Fruit fly (Drosophila melanogaster): ENCODE measurements around the gene OXA1L.

The OXA1L gene

DNA sequence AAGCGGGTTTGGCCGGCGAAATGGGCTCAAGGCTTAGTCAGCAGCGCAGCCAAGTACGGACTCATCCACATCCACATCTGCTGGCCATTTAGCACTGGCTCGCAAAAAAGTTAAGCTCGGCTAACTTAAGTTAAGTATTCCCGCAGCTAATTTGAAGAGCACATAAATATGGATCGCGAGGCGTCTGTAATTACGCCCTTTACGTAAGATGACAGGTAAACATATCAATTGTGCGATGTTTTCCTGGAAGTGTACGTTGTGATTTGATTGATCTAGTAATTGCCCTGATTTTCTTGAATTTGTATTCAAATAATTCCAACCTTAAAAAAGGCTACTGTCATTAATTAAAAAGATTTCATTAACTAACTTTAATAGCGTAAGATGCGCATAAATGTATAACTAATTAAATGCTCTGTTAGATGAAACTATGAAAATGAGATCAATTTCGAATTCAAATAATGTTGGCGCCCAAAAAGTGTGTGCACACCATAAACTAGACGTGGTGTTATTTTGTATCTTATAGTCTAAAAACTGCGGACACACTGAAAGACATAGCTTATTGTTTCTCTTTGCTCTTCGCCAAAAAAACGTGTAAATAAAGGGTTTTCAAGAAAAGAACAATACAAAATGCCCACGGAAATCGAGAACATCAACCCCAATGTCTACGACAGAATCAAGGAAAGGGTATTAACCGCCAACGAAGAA, 3.8 kb downstream of the OXA1L start, which contains the start of the genes CG6409 and galla-2:
CG6409 (minus strand) TSS at position 51 of the 705 bp plus-strand sequence.
galla-2 (plus strand) TSS at position 555 of the 705 bp plus-strand sequence.
- no peak for TF ChIP-seq usp (GFP tag; optimal IDR thresholded peaks at IDR 0.05)
- no peak for TF ChIP-seq Dll (optimal IDR thresholded peaks at IDR 0.05)
- no peak for TF ChIP-seq EcR (GFP tag; optimal IDR thresholded peaks at IDR 0.05)
- no peak for TF ChIP-seq psq (optimal IDR thresholded peaks at IDR 0.05)
- no peak for TF ChIP-seq CG8478 (optimal IDR thresholded peaks at IDR 0.05)
- no peak for TF ChIP-seq pan (optimal IDR thresholded peaks at IDR 0.05)

DNA sequence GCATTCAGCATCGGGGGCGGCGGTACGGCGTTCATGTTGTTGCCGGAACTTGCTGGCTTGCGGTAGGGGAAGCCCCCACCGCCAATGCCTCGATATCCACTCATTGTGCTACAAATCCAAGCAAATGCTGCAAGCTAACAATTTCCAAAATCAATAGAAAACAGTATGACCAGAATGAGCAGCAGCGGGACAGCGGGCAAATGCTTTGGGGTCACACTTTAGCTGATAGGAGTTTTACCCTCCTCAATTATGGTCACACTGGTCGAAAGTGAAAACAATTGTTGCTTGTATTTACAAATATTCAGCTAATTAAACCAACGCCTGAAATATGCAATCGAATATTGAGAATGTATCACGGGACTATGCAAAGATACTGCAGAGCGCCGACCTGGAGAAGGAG, 7.4 kb downstream of the OXA1L start, which contains the start of the genes CG6418 and Blos4:
CG6418 (minus strand) TSS at position 196 of the 400 bp plus-strand sequence.
Blos4 (plus strand) TSS at position 244 of the 400 bp plus-strand sequence.
- TF ChIP-seq CG8478 (optimal IDR thresholded peaks at IDR 0.05) (no peak), Dll (optimal IDR thresholded peaks at IDR 0.05) (no peak), EcR (GFP tag; optimal IDR thresholded peaks at IDR 0.05) (no peak), psq (optimal IDR thresholded peaks at IDR 0.05) (no peak), pan (optimal IDR thresholded peaks at IDR 0.05) (no peak), usp (GFP tag; optimal IDR thresholded peaks at IDR 0.05) (no peak)

DNA sequence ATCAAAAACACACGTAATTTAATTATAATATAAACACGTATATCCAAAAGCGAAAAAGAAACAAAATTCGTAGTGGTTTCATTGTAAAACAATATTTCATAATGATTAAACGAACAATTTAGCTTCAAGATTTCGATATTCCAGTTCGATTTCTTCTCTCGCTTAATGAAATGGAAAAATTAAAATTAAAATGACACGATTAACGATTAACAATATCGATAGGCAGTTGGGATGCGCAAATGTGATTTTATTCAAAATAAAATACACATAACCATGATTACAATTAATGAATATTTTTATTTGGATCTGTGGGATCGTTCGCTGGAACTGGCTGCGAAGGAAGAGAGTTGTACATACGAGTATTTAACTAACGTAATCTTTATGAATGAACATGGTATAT, 10.2 kb downstream of the OXA1L start:
- TF ChIP-seq Dll (optimal IDR thresholded peaks at IDR 0.05) (no peak), pan (optimal IDR thresholded peaks at IDR 0.05) (no peak)

DNA sequence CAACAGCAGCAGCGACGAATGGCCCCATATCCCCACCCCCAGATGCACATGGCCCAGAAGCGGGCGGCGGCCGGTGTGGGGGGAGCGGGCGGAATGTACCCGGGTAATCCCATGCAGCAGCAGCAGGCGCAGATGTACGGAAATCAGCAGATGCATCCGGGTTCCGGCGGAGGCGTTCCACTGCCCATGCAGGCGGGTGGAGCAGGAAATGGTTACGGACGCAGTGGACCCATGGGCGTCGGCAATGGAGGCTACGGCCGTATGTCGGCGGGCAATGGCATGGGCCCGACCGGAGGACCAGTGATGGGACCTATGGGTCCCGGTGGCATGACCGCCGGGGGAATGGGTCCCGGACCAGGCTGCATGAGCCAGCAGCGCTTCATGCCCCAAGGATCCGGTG, 14.7 kb downstream of the OXA1L start:
- TF ChIP-seq usp (GFP tag; optimal IDR thresholded peaks at IDR 0.05) (no peak), CG8478 (optimal IDR thresholded peaks at IDR 0.05) (no peak), EcR (GFP tag; optimal IDR thresholded peaks at IDR 0.05) (no peak), Dll (optimal IDR thresholded peaks at IDR 0.05) (no peak), psq (optimal IDR thresholded peaks at IDR 0.05) (no peak), pan (optimal IDR thresholded peaks at IDR 0.05) (no peak)

DNA sequence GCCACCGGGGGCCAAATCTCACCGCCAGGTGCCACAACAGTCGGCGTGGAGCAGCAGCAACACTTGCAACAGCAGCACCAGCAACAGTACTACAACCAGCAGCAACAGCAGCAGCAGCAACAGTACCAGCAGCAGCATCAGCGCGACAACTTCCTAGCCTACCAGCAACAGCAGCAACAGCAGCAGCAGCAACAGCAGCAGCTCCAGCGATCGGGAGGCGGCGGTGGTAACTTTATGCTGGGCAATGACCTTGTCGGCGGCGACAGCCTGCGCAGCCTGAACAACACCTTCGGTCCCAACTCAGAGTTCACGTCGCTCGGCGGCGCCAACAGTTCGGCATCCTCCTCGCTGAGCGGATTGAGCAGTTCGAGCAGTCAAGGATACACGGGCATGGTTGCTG, 16.2 kb downstream of the OXA1L start:
- no peak for TF ChIP-seq CG8478 (optimal IDR thresholded peaks at IDR 0.05)
- no peak for TF ChIP-seq pan (optimal IDR thresholded peaks at IDR 0.05)

DNA sequence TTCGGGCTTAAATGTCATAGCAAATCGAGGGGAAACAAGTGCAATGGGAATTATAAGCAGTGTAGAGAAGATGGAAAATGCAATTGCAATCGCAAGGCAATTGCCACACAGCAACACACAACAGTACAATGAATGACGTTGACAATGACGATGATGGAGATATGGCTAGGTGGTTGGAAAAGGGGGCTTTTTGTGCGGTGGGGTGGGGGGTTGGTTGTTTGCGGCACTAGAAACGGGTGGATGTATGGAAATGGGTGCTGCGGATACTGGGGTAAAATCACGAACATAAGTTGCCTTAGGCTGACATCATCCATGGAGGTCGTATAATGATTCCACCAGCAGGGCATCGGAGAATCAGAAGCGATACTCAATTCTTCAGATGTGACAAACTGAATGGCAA, 17.1 kb downstream of the OXA1L start:
- TF ChIP-seq usp (GFP tag; optimal IDR thresholded peaks at IDR 0.05), result no peak
- TF ChIP-seq pan (optimal IDR thresholded peaks at IDR 0.05), result no peak
- no peak for TF ChIP-seq Dll (optimal IDR thresholded peaks at IDR 0.05)
- TF ChIP-seq EcR (GFP tag; optimal IDR thresholded peaks at IDR 0.05), result no peak
- no peak for TF ChIP-seq psq (optimal IDR thresholded peaks at IDR 0.05)
- no peak for TF ChIP-seq CG8478 (optimal IDR thresholded peaks at IDR 0.05)

DNA sequence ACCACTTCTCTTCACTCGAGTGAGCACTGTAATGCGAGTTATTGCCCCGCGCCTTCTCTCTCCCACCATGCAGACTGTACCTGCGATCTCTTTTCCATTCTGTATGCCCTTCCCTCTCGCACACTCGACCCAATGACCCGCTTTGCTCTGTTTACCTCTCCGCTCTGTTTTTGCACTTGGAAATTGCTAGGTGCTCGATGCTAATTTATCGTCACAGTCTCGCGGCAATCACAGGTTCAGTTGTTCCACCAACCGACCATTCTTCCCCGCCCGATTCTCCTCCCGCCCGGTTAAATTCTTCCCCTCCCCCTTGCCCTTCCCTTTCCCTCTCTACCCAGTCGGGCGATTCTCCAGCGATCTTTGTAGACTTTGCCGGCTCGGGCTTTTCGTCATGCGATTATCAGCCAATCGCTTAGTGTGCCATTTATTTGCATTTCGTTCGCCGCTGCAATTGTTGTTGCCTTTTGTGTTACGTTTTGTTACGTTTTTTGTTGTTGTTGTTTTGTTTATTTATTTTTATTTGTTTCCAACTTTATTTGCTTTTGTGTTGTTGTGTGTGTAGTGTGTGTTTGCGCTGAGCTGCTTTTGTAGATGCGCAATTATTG, 18.4 kb downstream of the OXA1L start:
- no peak for TF ChIP-seq psq (optimal IDR thresholded peaks at IDR 0.05)
- no peak for TF ChIP-seq CG8478 (optimal IDR thresholded peaks at IDR 0.05)
- TF ChIP-seq Dll (optimal IDR thresholded peaks at IDR 0.05), result no peak
- TF ChIP-seq pan (optimal IDR thresholded peaks at IDR 0.05), result no peak
- TF ChIP-seq usp (GFP tag; optimal IDR thresholded peaks at IDR 0.05), result no peak
- no peak for TF ChIP-seq EcR (GFP tag; optimal IDR thresholded peaks at IDR 0.05)

DNA sequence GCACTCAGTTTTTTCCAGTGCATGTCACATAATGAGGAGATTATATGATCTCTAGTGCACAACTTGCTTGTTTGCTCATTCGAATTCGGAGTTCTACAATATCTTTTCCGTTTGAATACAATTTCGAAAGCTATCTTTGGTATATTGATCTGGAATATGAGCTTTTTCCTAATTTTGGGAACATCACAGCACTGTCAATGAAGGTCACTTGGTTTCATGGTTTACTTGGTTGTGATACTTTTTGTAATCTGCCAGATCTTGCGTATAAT, 19.0 kb downstream of the OXA1L start:
- TF ChIP-seq Dll (optimal IDR thresholded peaks at IDR 0.05) (no peak), EcR (GFP tag; optimal IDR thresholded peaks at IDR 0.05) (no peak), psq (optimal IDR thresholded peaks at IDR 0.05) (no peak), pan (optimal IDR thresholded peaks at IDR 0.05) (no peak), usp (GFP tag; optimal IDR thresholded peaks at IDR 0.05) (no peak), CG8478 (optimal IDR thresholded peaks at IDR 0.05) (no peak)

DNA sequence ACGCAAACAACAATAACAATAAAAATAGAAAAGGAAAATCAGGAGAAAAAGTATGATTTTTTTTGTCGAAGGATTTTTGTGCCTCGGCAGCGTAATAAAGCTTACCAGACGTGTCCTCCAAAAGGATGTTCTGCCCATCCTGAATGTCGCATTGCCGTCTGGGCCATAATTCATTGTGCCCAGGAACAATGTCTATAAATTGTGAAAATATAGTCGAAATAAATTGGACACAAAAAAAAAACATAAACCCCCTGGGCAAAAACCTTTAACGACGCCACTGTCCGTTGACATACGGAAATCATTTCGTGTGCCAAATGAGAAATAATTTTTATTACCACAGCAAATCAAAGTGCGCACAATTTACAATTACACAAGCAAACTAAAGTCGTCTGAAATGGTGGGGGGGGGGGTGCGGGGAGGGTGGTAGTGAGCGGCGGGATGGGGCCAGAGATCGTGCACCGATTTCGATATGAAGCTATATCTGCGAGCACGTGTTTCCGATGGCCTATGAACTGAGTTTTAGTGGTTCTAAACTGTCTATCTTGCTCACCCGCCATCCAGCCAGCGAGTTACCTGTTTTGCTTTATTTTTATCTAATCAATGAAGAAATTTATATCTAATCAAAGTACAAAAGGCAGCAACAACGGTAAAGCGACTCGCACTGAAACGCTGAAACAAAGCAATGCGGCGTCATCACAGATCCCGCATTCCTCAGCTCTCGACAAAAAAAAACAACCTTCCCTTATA, 19.5 kb downstream of the OXA1L start:
- no peak for TF ChIP-seq pan (optimal IDR thresholded peaks at IDR 0.05)
- TF ChIP-seq CG8478 (optimal IDR thresholded peaks at IDR 0.05), result no peak
- TF ChIP-seq psq (optimal IDR thresholded peaks at IDR 0.05), result no peak
- no peak for TF ChIP-seq EcR (GFP tag; optimal IDR thresholded peaks at IDR 0.05)
- no peak for TF ChIP-seq usp (GFP tag; optimal IDR thresholded peaks at IDR 0.05)
- TF ChIP-seq Dll (optimal IDR thresholded peaks at IDR 0.05), result no peak

DNA sequence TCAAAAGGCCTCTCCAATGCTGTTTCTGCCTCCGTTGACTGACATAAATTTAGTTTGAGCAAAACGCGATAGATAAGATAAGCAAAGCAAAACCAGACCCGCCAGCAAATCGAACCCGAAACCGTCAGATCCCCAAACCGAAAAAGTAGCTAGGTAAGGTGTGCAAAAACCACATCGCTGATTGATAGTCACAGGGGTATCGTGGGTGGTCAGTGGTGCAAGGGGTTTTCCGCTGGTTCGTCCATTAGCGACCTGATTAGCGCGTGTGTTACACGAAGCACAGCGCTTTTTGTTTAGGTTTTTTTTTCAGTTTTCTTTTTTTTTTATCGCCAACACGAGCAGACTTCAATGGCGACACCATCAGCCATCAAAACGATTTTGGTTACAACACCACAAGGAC, 22.3 kb downstream of the OXA1L start:
- TF ChIP-seq psq (optimal IDR thresholded peaks at IDR 0.05) (no peak), pan (optimal IDR thresholded peaks at IDR 0.05) (no peak), usp (GFP tag; optimal IDR thresholded peaks at IDR 0.05) (no peak), CG8478 (optimal IDR thresholded peaks at IDR 0.05) (no peak), EcR (GFP tag; optimal IDR thresholded peaks at IDR 0.05) (no peak), Dll (optimal IDR thresholded peaks at IDR 0.05) (no peak)

DNA sequence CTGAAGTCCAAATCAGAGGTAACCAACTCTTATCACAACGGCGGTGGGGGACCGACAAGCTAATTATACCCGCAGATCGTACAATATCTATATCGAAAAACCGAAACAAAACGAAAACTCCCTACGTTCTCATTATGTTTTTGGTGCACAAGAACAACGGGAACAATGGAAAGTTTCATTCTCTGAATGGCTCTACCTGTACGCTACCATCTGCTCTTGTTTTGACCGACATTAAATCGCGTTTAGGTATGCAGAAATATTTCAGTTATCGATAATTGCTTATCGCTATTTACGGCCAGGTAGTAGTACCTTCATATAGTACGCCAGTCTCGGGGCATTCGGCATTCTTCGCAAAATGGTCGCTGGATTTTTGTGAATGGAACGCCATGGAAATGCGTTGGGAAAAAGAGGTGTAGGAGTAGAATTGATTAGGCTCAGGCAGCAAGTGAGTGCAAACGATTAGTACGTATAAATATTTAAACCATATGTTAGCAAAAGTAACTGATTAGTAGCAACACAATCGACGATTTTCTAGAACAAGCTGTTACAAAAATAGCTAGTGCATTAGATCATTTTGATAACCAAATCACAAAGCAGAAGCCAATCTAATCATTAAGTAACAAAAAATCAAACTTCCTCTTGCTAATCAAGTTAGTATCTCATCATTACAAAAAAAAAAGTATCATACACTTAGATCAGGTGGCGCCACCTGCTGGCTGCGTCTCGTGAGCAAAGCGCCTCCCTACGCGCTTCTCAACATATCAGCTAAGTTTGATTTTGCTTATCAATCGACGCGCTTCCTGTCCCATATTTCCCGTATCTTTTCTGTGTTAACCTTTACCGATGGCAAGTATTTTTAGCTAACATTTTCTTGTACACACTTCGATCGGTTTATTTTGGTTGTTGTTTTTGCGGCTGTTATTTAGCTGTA, 23.5 kb downstream of the OXA1L start:
- no peak for TF ChIP-seq Dll (optimal IDR thresholded peaks at IDR 0.05)
- no peak for TF ChIP-seq EcR (GFP tag; optimal IDR thresholded peaks at IDR 0.05)
- no peak for TF ChIP-seq usp (GFP tag; optimal IDR thresholded peaks at IDR 0.05)
- no peak for TF ChIP-seq pan (optimal IDR thresholded peaks at IDR 0.05)
- no peak for TF ChIP-seq psq (optimal IDR thresholded peaks at IDR 0.05)
- no peak for TF ChIP-seq CG8478 (optimal IDR thresholded peaks at IDR 0.05)

Data from whole organism.